Fruit fly (Drosophila melanogaster) whole organism, embryonic: ENCODE measurements around the gene CNMa.

ENCODE experiments used
- ATbp ChIP-seq: fragments of 200-800 bp; sonication (Bioruptor generic); optimal IDR thresholded peaks from 2 replicates; lab custom pipeline; 2017; ENCODE audit warnings: missing biosample characterization, mild to moderate bottlenecking, missing genetic modification characterization, missing genetic modification reagents
- CG10321 ChIP-seq: fragments of 200-800 bp; sonication (Bioruptor generic); IDR thresholded peaks from 2 replicates; pipeline ENCODE4 v1.3.6; 2022; ENCODE audit warnings: missing biosample characterization, missing genetic modification characterization
- CG10565 ChIP-seq: fragments of 200-800 bp; sonication (Bioruptor generic); optimal IDR thresholded peaks from 3 replicates; lab custom pipeline; 2016; ENCODE audit warnings: missing biosample characterization, mild to moderate bottlenecking, missing genetic modification characterization
- CG11247 ChIP-seq: fragments of 200-800 bp; sonication (Bioruptor generic); IDR thresholded peaks from 2 replicates; pipeline ENCODE4 v1.3.6; 2022; ENCODE audit warnings: missing biosample characterization, missing genetic modification characterization
- CG14050 ChIP-seq: fragments of 200-800 bp; sonication (Bioruptor generic); IDR thresholded peaks from 3 replicates; pipeline ENCODE4 v1.3.6; 2022; ENCODE audit warnings: missing biosample characterization, missing genetic modification characterization
- CG14441 ChIP-seq: fragments of 200-800 bp; sonication (Bioruptor generic); IDR thresholded peaks from 2 replicates; pipeline ENCODE4 v1.3.6; 2022; ENCODE audit warnings: missing biosample characterization, missing genetic modification characterization
- CG1529 ChIP-seq: fragments of 200-800 bp; sonication (Bioruptor generic); optimal IDR thresholded peaks from 3 replicates; lab custom pipeline; 2018; ENCODE audit warnings: missing biosample characterization, missing genetic modification characterization
- CG1792 ChIP-seq: fragments of 200-800 bp; sonication (Bioruptor generic); optimal IDR thresholded peaks from 2 replicates; lab custom pipeline; 2016; ENCODE audit warnings: missing biosample characterization, missing genetic modification characterization
- CG31441 ChIP-seq: fragments of 200-800 bp; sonication (Bioruptor generic); IDR thresholded peaks from 2 replicates; pipeline ENCODE4 v1.3.6; 2022; ENCODE audit warnings: missing biosample characterization, missing genetic modification characterization
- CG3407 ChIP-seq: fragments of 200-800 bp; sonication (Bioruptor generic); optimal IDR thresholded peaks from 2 replicates; lab custom pipeline; 2018; ENCODE audit warnings: missing biosample characterization, mild to moderate bottlenecking, missing genetic modification characterization
- CG3847 ChIP-seq: fragments of 200-800 bp; sonication (Bioruptor generic); IDR thresholded peaks from 2 replicates; pipeline ENCODE4 v1.3.6; 2022; ENCODE audit warnings: missing biosample characterization, missing genetic modification characterization
- CG4820 ChIP-seq: fragments of 200-800 bp; sonication (Bioruptor generic); optimal IDR thresholded peaks from 3 replicates; lab custom pipeline; 2016; ENCODE audit warnings: missing biosample characterization, missing genetic modification characterization
- CG8944 ChIP-seq: fragments of 200-800 bp; sonication (Bioruptor generic); optimal IDR thresholded peaks from 3 replicates; lab custom pipeline; 2016; ENCODE audit warnings: missing biosample characterization, missing genetic modification characterization
- CG9437 ChIP-seq: fragments of 200-800 bp; sonication (Bioruptor generic); optimal IDR thresholded peaks from 2 replicates; lab custom pipeline; 2018; ENCODE audit warnings: missing biosample characterization, mild to moderate bottlenecking, missing genetic modification characterization
- CG9932 ChIP-seq: fragments of 200-800 bp; sonication (Bioruptor generic); IDR thresholded peaks from 2 replicates; pipeline ENCODE4 v1.3.6; 2022; ENCODE audit warnings: missing biosample characterization, missing genetic modification characterization
- Dad ChIP-seq: fragments of 200-800 bp; sonication (Bioruptor generic); optimal IDR thresholded peaks from 3 replicates; lab custom pipeline; 2016; ENCODE audit warnings: missing biosample characterization, missing genetic modification characterization
- Dbx ChIP-seq: fragments of 200-800 bp; sonication (Bioruptor generic); IDR thresholded peaks from 3 replicates; pipeline ENCODE4 v1.3.6; 2022; ENCODE audit warnings: missing biosample characterization, missing genetic modification characterization
- Doc2 ChIP-seq: fragments of 200-800 bp; sonication (Bioruptor generic); IDR thresholded peaks from 2 replicates; pipeline ENCODE4 v1.3.6; 2022; ENCODE audit warnings: missing biosample characterization, missing genetic modification characterization
- Drgx ChIP-seq: fragments of 200-800 bp; sonication (Bioruptor generic); IDR thresholded peaks from 2 replicates; pipeline ENCODE4 v1.3.6; 2022; ENCODE audit warnings: missing biosample characterization, missing genetic modification characterization
- ERR ChIP-seq: fragments of 200-800 bp; sonication (Bioruptor generic); optimal IDR thresholded peaks from 2 replicates; lab custom pipeline; 2016; ENCODE audit warnings: missing biosample characterization, missing genetic modification characterization
- H15 ChIP-seq: fragments of 200-800 bp; sonication (Bioruptor generic); IDR thresholded peaks from 3 replicates; pipeline ENCODE4 v1.3.6; 2022; ENCODE audit warnings: missing biosample characterization, missing genetic modification characterization
- HmgD ChIP-seq: fragments of 200-800 bp; sonication (Bioruptor generic); optimal IDR thresholded peaks from 3 replicates; lab custom pipeline; 2016; ENCODE audit warnings: missing biosample characterization, missing genetic modification characterization
- Hr51 ChIP-seq, 2 experiments: fragments of 200-800 bp; sonication (Bioruptor generic); optimal IDR thresholded peaks; 2 replicates in 1 of 2; 3 replicates in 1 of 2; lab custom pipeline; 2016 to 2018; ENCODE audit warnings: missing biosample characterization in 2 of 2, missing genetic modification characterization in 2 of 2, mild to moderate bottlenecking in 1 of 2, moderate library complexity in 1 of 2
- Hsf ChIP-seq: fragments of 200-800 bp; sonication (Bioruptor generic); optimal IDR thresholded peaks from 3 replicates; lab custom pipeline; 2016; ENCODE audit warnings: missing biosample characterization, missing genetic modification characterization
- Lpt ChIP-seq: fragments of >200 bp; optimal IDR thresholded peaks from 2 replicates; lab custom pipeline; 2018; ENCODE audit warnings: missing biosample characterization, missing genetic modification characterization
- MBD-R2 ChIP-seq: fragments of 200-800 bp; sonication (Bioruptor generic); IDR thresholded peaks from 2 replicates; pipeline ENCODE4 v1.3.6; 2022; ENCODE audit warnings: missing biosample characterization, missing genetic modification characterization
- NC2β ChIP-seq: fragments of 200-800 bp; sonication (Bioruptor generic); optimal IDR thresholded peaks from 2 replicates; lab custom pipeline; 2016; ENCODE audit warnings: missing biosample characterization, missing genetic modification characterization
- NFAT ChIP-seq: fragments of 200-800 bp; sonication (Bioruptor generic); IDR thresholded peaks from 2 replicates; pipeline ENCODE4 v1.3.6; 2022; ENCODE audit warnings: missing biosample characterization, missing genetic modification characterization
- Rx ChIP-seq: fragments of 200-800 bp; sonication (Bioruptor generic); IDR thresholded peaks from 2 replicates; pipeline ENCODE4 v1.3.6; 2022; ENCODE audit warnings: missing biosample characterization, missing genetic modification characterization
- Spps ChIP-seq: fragments of 200-800 bp; sonication (Bioruptor generic); optimal IDR thresholded peaks from 2 replicates; lab custom pipeline; 2018; ENCODE audit warnings: missing biosample characterization, mild to moderate bottlenecking, missing genetic modification characterization
- Sry-β ChIP-seq: fragments of 200-800 bp; sonication (Bioruptor generic); optimal IDR thresholded peaks from 2 replicates; lab custom pipeline; 2018; ENCODE audit warnings: missing biosample characterization, mild to moderate bottlenecking, missing genetic modification characterization, moderate library complexity
- ac ChIP-seq: fragments of 200-800 bp; sonication (Bioruptor generic); optimal IDR thresholded peaks from 3 replicates; lab custom pipeline; 2017; ENCODE audit warnings: missing biosample characterization, mild to moderate bottlenecking, missing genetic modification characterization
- ap ChIP-seq: fragments of 200-800 bp; sonication (Bioruptor generic); IDR thresholded peaks from 2 replicates; pipeline ENCODE4 v1.3.6; 2022; ENCODE audit warnings: missing biosample characterization, missing genetic modification characterization
- ash1 ChIP-seq: fragments of 200-800 bp; sonication (Bioruptor generic); optimal IDR thresholded peaks from 2 replicates; lab custom pipeline; 2018; ENCODE audit warnings: missing biosample characterization, mild to moderate bottlenecking, missing genetic modification characterization
- bsh ChIP-seq, 2 experiments: fragments of 200-800 bp; sonication (Bioruptor generic); optimal IDR thresholded peaks; 2 replicates each; lab custom pipeline; 2017 to 2018; ENCODE audit warnings: mild to moderate bottlenecking in 2 of 2, missing biosample characterization in 2 of 2, missing genetic modification characterization in 2 of 2, moderate library complexity in 1 of 2
- chn ChIP-seq: fragments of 200-800 bp; sonication (Bioruptor generic); optimal IDR thresholded peaks from 2 replicates; lab custom pipeline; 2016; ENCODE audit warnings: missing biosample characterization, missing genetic modification characterization
- danr ChIP-seq: fragments of 200-800 bp; sonication (Bioruptor generic); IDR thresholded peaks from 2 replicates; pipeline ENCODE4 v1.3.6; 2022; ENCODE audit warnings: missing biosample characterization, missing genetic modification characterization
- dysf ChIP-seq: fragments of 200-800 bp; sonication (Bioruptor generic); IDR thresholded peaks from 3 replicates; pipeline ENCODE4 v1.3.6; 2022; ENCODE audit warnings: missing biosample characterization, missing genetic modification characterization
- ems ChIP-seq: fragments of 200-800 bp; sonication (Bioruptor generic); optimal IDR thresholded peaks from 3 replicates; lab custom pipeline; 2016; ENCODE audit warnings: missing biosample characterization, missing genetic modification characterization
- fd96Cb ChIP-seq: fragments of 200-800 bp; sonication (Bioruptor generic); optimal IDR thresholded peaks from 2 replicates; lab custom pipeline; 2018; ENCODE audit warnings: missing biosample characterization, mild to moderate bottlenecking, missing genetic modification characterization, moderate library complexity
- ind ChIP-seq: fragments of 200-800 bp; sonication (Bioruptor generic); optimal IDR thresholded peaks from 3 replicates; lab custom pipeline; 2016; ENCODE audit warnings: missing biosample characterization, missing genetic modification characterization
- klu ChIP-seq: fragments of 200-800 bp; sonication (Bioruptor generic); IDR thresholded peaks from 2 replicates; pipeline ENCODE4 v1.3.6; 2022; ENCODE audit warnings: missing biosample characterization, missing genetic modification characterization
- lbe ChIP-seq: fragments of 200-800 bp; sonication (Bioruptor generic); optimal IDR thresholded peaks from 2 replicates; lab custom pipeline; 2016; ENCODE audit warnings: missing biosample characterization, mild to moderate bottlenecking, missing genetic modification characterization
- lmd ChIP-seq: fragments of 200-800 bp; sonication (Bioruptor generic); IDR thresholded peaks from 2 replicates; pipeline ENCODE4 v1.3.6; 2022; ENCODE audit warnings: missing biosample characterization, missing genetic modification characterization
- mam ChIP-seq: fragments of 200-800 bp; sonication (Bioruptor generic); optimal IDR thresholded peaks from 3 replicates; lab custom pipeline; 2016; ENCODE audit warnings: missing biosample characterization, missing genetic modification characterization
- org-1 ChIP-seq: fragments of 200-800 bp; sonication (Bioruptor generic); optimal IDR thresholded peaks from 2 replicates; lab custom pipeline; 2017; ENCODE audit warnings: missing biosample characterization, missing genetic modification characterization
- psq ChIP-seq: fragments of 200-800 bp; sonication (Bioruptor generic); optimal IDR thresholded peaks from 2 replicates; lab custom pipeline; 2017; ENCODE audit warnings: missing biosample characterization, missing genetic modification characterization
- sd ChIP-seq: fragments of 200-800 bp; sonication (Bioruptor generic); optimal IDR thresholded peaks from 3 replicates; lab custom pipeline; 2018; ENCODE audit warnings: missing biosample characterization, mild to moderate bottlenecking, missing genetic modification characterization, moderate library complexity
- sens-2 ChIP-seq: fragments of 200-800 bp; sonication (Bioruptor generic); IDR thresholded peaks from 2 replicates; pipeline ENCODE4 v1.3.6; 2022; ENCODE audit warnings: missing biosample characterization, missing genetic modification characterization
- ttk ChIP-seq: fragments of 200-800 bp; sonication (Bioruptor generic); IDR thresholded peaks from 2 replicates; pipeline ENCODE4 v2.1.2; 2022; ENCODE audit warnings: missing biosample characterization, missing genetic modification characterization
- vfl ChIP-seq: fragments of 200-800 bp; sonication (Bioruptor generic); optimal IDR thresholded peaks from 2 replicates; lab custom pipeline; 2016; ENCODE audit warnings: missing biosample characterization, missing genetic modification characterization
- zen2 ChIP-seq: fragments of 200-800 bp; sonication (Bioruptor generic); IDR thresholded peaks from 3 replicates; pipeline ENCODE4 v1.3.6; 2022; ENCODE audit warnings: missing biosample characterization, missing genetic modification characterization; ENCODE audit not compliant: partially characterized antibody

CNMa gene

dm6 chr3L:1876215-1876625 is 20.8 kb upstream of the CNMa start, which contains the start of gene dre4 (continued):
- TF ChIP-seq NC2β (GFP tag; lab: Kevin White, UChicago) (peak; percentile 81), CG9932 (GFP tag; lab: Robert Waterston, UW) (peak; percentile 77), Doc2 (no peak), ttk (GFP tag; lab: Robert Waterston, UW) (peak; percentile 37; the same call in 1 of the 2 replicates), klu (GFP tag; lab: Robert Waterston, UW) (peak; percentile 58; the same call in 1 of the 2 replicates), ERR (GFP tag; lab: Kevin White, UChicago) (peak; percentile 34), CG10565 (GFP tag; lab: Kevin White, UChicago) (peak; percentile 13), Spps (tag; lab: Kevin White, UChicago) (peak; percentile 67), CG14050 (GFP tag; lab: Robert Waterston, UW) (peak; percentile 68), MBD-R2 (GFP tag; lab: Robert Waterston, UW) (peak; percentile 95), Rx (GFP tag; lab: Robert Waterston, UW) (peak; percentile 50), Dad (peak; percentile 72), Hsf (GFP tag; lab: Kevin White, UChicago) (peak; percentile 80), dysf (GFP tag; lab: Robert Waterston, UW) (peak; percentile 64), CG1792 (GFP tag; lab: Kevin White, UChicago) (peak; percentile 67), vfl (peak; percentile 33), mam (GFP tag; lab: Kevin White, UChicago) (peak; percentile 80), danr (GFP tag; lab: Robert Waterston, UW) (0 out of 2 replicates have a peak, but pooled peaks have one; percentile 14), psq (GFP tag; lab: Kevin White, UChicago) (peak; percentile 9), fd96Cb (tag; lab: Kevin White, UChicago) (peak; percentile 62), CG9437 (peak; percentile 75), ash1 (GFP tag; lab: Kevin White, UChicago) (no peak), chn (GFP tag; lab: Kevin White, UChicago) (peak; percentile 46), CG3847 (GFP tag; lab: Robert Waterston, UW) (peak; percentile 65), CG4820 (GFP tag; lab: Kevin White, UChicago) (peak; percentile 70), H15 (GFP tag; lab: Robert Waterston, UW) (no peak; the same call in 2 of the 3 replicates), Sry-β (GFP tag; lab: Kevin White, UChicago) (no peak), CG14441 (GFP tag; lab: Robert Waterston, UW) (peak; percentile 65), zen2 (GFP tag; lab: Robert Waterston, UW) (no peak), NFAT (no peak), CG8944 (peak; percentile 67), org-1 (GFP tag; lab: Kevin White, UChicago) (peak; percentile 42), CG31441 (GFP tag; lab: Robert Waterston, UW) (peak; percentile 70), Hr51 (GFP tag; optimal IDR thresholded peaks at IDR 0.05; lab: Kevin White, UChicago) (peak; percentile 58 to 78), CG1529 (peak; percentile 37), ac (GFP tag; lab: Kevin White, UChicago) (no peak), Lpt (GFP tag; lab: Kevin White, UChicago) (no peak), HmgD (GFP tag; lab: Kevin White, UChicago) (peak; percentile 68), lbe (peak; percentile 40), lmd (GFP tag; lab: Robert Waterston, UW) (peak; percentile 52), sens-2 (GFP tag; lab: Robert Waterston, UW) (peak; percentile 32; the same call in 1 of the 2 replicates), Dbx (peak; percentile 83), bsh (GFP tag; optimal IDR thresholded peaks at IDR 0.05; lab: Kevin White, UChicago) (peak; percentile 19 to 76), ATbp (GFP tag; lab: Kevin White, UChicago) (peak; percentile 51), CG10321 (GFP tag; lab: Robert Waterston, UW) (0 out of 2 replicates have a peak, but pooled peaks have one; percentile 42), CG11247 (GFP tag; lab: Robert Waterston, UW) (peak; percentile 55), ap (GFP tag; lab: Robert Waterston, UW) (peak; percentile 52), ind (GFP tag; lab: Kevin White, UChicago) (peak; percentile 69), Drgx (GFP tag; lab: Robert Waterston, UW) (peak; percentile 57), sd (peak; percentile 96), ems (GFP tag; lab: Kevin White, UChicago) (peak; percentile 54), CG3407 (GFP tag; lab: Kevin White, UChicago) (peak; percentile 51)
